Fruit fly (Drosophila melanogaster): ENCODE results near the gene ND-PDSW.

dm6 chr2L:3469869-3470268 lies 3.9 kb downstream of the ND-PDSW start, which contains the start of the genes Pif1 and CG31776:
- no peak for TF ChIP-seq Pif1B (GFP tag; optimal IDR thresholded peaks at IDR 0.05)
- TF ChIP-seq CG4496 (GFP tag; IDR thresholded peaks at IDR 0.05): no peak
- no peak for TF ChIP-seq CG32121 (GFP tag; IDR thresholded peaks at IDR 0.05)
- TF ChIP-seq rn (GFP tag; IDR thresholded peaks at IDR 0.05): no peak
- no peak for TF ChIP-seq CG9948 (tag; optimal IDR thresholded peaks at IDR 0.05)
- TF ChIP-seq EcR (GFP tag; optimal IDR thresholded peaks at IDR 0.05): no peak
- no peak for TF ChIP-seq CG8159 (tag; optimal IDR thresholded peaks at IDR 0.05)
- no peak for TF ChIP-seq gl (tag; optimal IDR thresholded peaks at IDR 0.05)
- TF ChIP-seq Snoo (tag; optimal IDR thresholded peaks at IDR 0.05): no peak
- no peak for TF ChIP-seq CG8301 (tag; optimal IDR thresholded peaks at IDR 0.05)
- TF ChIP-seq Pif1A (GFP tag; optimal IDR thresholded peaks at IDR 0.05): no peak
- no peak for TF ChIP-seq Ets98B (GFP tag; IDR thresholded peaks at IDR 0.05)
- no peak for TF ChIP-seq CG13204 (GFP tag; optimal IDR thresholded peaks at IDR 0.05)
- TF ChIP-seq CG34367 (tag; optimal IDR thresholded peaks at IDR 0.05): no peak

All from whole organism, pupa.